Worm (Caenorhabditis elegans) whole organism, L4 larva: Measurements from ENCODE around the gene str-45.
"Not testable (repeated sequence)": the region's sequence is repeated elsewhere in the genome, so short reads cannot be mapped to it uniquely, and the experiment has no call there.

Source experiments
- F37D6.2 ChIP-seq: sonication (generic microtip); optimal IDR thresholded peaks from 2 replicates; lab custom pipeline; 2016; ENCODE audit warnings: mild to moderate bottlenecking, missing genetic modification characterization, missing compliant biosample characterization
- F49E8.2 ChIP-seq: sonication (generic microtip); optimal IDR thresholded peaks from 2 replicates; lab custom pipeline; 2016; ENCODE audit warnings: missing compliant biosample characterization, mild to moderate bottlenecking, missing genetic modification characterization, borderline replicate concordance
- ZK337.2 ChIP-seq: fragments of 200-800 bp; sonication (Bioruptor generic); IDR thresholded peaks from 2 replicates; pipeline ENCODE4 v1.3.6; 2022; ENCODE audit warnings: missing genetic modification reagents, missing genetic modification characterization, missing compliant biosample characterization
- ama-1 ChIP-seq: fragments of 150-350 bp; optimal IDR thresholded peaks from 2 replicates; lab custom pipeline; 2014; ENCODE audit warnings: inconsistent platforms, mixed read lengths
- ceh-28 ChIP-seq: fragments of 150-350 bp; optimal IDR thresholded peaks from 2 replicates; lab custom pipeline; 2014; ENCODE audit warnings: missing biosample characterization, missing genetic modification reagents, missing genetic modification characterization
- ceh-62 ChIP-seq: sonication (generic microtip); optimal IDR thresholded peaks from 2 replicates; lab custom pipeline; 2017; ENCODE audit warnings: missing biosample characterization, missing genetic modification characterization
- dmd-6 ChIP-seq: fragments of 200-800 bp; sonication (Bioruptor generic); IDR thresholded peaks from 2 replicates; pipeline ENCODE4 v1.3.6; 2022; ENCODE audit warnings: missing genetic modification reagents, missing genetic modification characterization, missing compliant biosample characterization
- mep-1 ChIP-seq: fragments of 150-350 bp; sonication (generic microtip); optimal IDR thresholded peaks from 3 replicates; lab custom pipeline; 2014; ENCODE audit warnings: missing biosample characterization, missing genetic modification characterization
- nhr-77 ChIP-seq: fragments of 150-350 bp; optimal IDR thresholded peaks from 2 replicates; lab custom pipeline; 2014; ENCODE audit warnings: missing biosample characterization, missing genetic modification characterization
- snpc-4 ChIP-seq: fragments of 150-350 bp; optimal IDR thresholded peaks from 2 replicates; lab custom pipeline; 2014; ENCODE audit warnings: missing biosample characterization, missing genetic modification characterization
- tra-1 ChIP-seq: fragments of 200-800 bp; sonication (Bioruptor generic); IDR thresholded peaks from 2 replicates; pipeline ENCODE4 v1.3.6; 2022; ENCODE audit warnings: missing genetic modification reagents, missing genetic modification characterization, missing compliant biosample characterization
- ztf-7 ChIP-seq: fragments of 150-350 bp; optimal IDR thresholded peaks from 2 replicates; lab custom pipeline; 2014; ENCODE audit warnings: missing biosample characterization, missing genetic modification characterization

ce11 chrV:15168018-15168417 lies 9.2 kb downstream of the str-45 start:
- not testable (repeated sequence) for TF ChIP-seq ZK337.2 (GFP tag; lab: Robert Waterston, UW); ztf-7 (tag; lab: Kevin White, UChicago); nhr-77; snpc-4 (tag; lab: Kevin White, UChicago); dmd-6 (GFP tag; lab: Robert Waterston, UW); ama-1; F49E8.2 (tag; lab: Kevin White, UChicago); tra-1; mep-1 (tag; lab: Kevin White, UChicago); ceh-62 (tag; lab: Kevin White, UChicago); ceh-28 (tag; lab: Kevin White, UChicago); F37D6.2 (tag; lab: Kevin White, UChicago)
